Fruit fly (Drosophila melanogaster) whole organism, embryonic: ENCODE measurements around the gene Aasdh.

Source experiments
- ATbp ChIP-seq: fragments of 200-800 bp; sonication (Bioruptor generic); optimal IDR thresholded peaks from 2 replicates; lab custom pipeline; 2017; ENCODE audit warnings: missing biosample characterization, mild to moderate bottlenecking, missing genetic modification characterization, missing genetic modification reagents
- Atf6 ChIP-seq: fragments of 200-800 bp; sonication (Bioruptor generic); IDR thresholded peaks from 2 replicates; pipeline ENCODE4 v1.3.6; 2022; ENCODE audit warnings: missing biosample characterization, missing genetic modification characterization
- BEAF-32 ChIP-seq: fragments of 200-800 bp; sonication (Bioruptor generic); optimal IDR thresholded peaks from 3 replicates; lab custom pipeline; 2017; ENCODE audit warnings: missing biosample characterization, missing genetic modification characterization, mild to moderate bottlenecking, moderate library complexity, missing genetic modification reagents
- C15 ChIP-seq: fragments of 200-800 bp; sonication (Bioruptor generic); IDR thresholded peaks from 3 replicates; pipeline ENCODE4 v1.3.6; 2022; ENCODE audit warnings: missing biosample characterization, missing genetic modification characterization
- CG10209 ChIP-seq: fragments of 200-800 bp; sonication (Bioruptor generic); optimal IDR thresholded peaks from 3 replicates; lab custom pipeline; 2017; ENCODE audit warnings: missing biosample characterization, mild to moderate bottlenecking, missing genetic modification characterization, missing genetic modification reagents
- CG10565 ChIP-seq: fragments of 200-800 bp; sonication (Bioruptor generic); optimal IDR thresholded peaks from 3 replicates; lab custom pipeline; 2016; ENCODE audit warnings: missing biosample characterization, mild to moderate bottlenecking, missing genetic modification characterization
- CG10654 ChIP-seq: fragments of 200-800 bp; sonication (Bioruptor generic); optimal IDR thresholded peaks from 2 replicates; lab custom pipeline; 2016; ENCODE audit warnings: missing biosample characterization, missing genetic modification characterization
- CG11723 ChIP-seq: fragments of 200-800 bp; sonication (Bioruptor generic); optimal IDR thresholded peaks from 2 replicates; lab custom pipeline; 2017; ENCODE audit warnings: missing biosample characterization, mild to moderate bottlenecking, missing genetic modification characterization
- CG13296 ChIP-seq: fragments of 200-800 bp; sonication (Bioruptor generic); optimal IDR thresholded peaks from 3 replicates; lab custom pipeline; 2018; ENCODE audit warnings: missing biosample characterization, mild to moderate bottlenecking, missing genetic modification characterization
- CG15011 ChIP-seq: fragments of 200-800 bp; sonication (Bioruptor generic); optimal IDR thresholded peaks from 3 replicates; lab custom pipeline; 2018; ENCODE audit warnings: missing biosample characterization, mild to moderate bottlenecking, missing genetic modification characterization
- CG16863 ChIP-seq: fragments of 200-800 bp; sonication (Bioruptor generic); optimal IDR thresholded peaks from 3 replicates; lab custom pipeline; 2016; ENCODE audit warnings: missing biosample characterization, missing genetic modification characterization
- CG17612 ChIP-seq: fragments of 200-800 bp; sonication (Bioruptor generic); IDR thresholded peaks from 2 replicates; pipeline ENCODE4 v1.3.6; 2022; ENCODE audit warnings: missing biosample characterization, missing genetic modification characterization
- CG17802 ChIP-seq: fragments of 200-800 bp; sonication (Bioruptor generic); optimal IDR thresholded peaks from 2 replicates; lab custom pipeline; 2018; ENCODE audit warnings: missing biosample characterization, mild to moderate bottlenecking, missing genetic modification characterization, moderate library complexity
- CG17829 ChIP-seq: fragments of 200-800 bp; optimal IDR thresholded peaks from 2 replicates; lab custom pipeline; 2019; ENCODE audit warnings: missing biosample characterization, mild to moderate bottlenecking, missing genetic modification characterization, moderate library complexity
- CG18011 ChIP-seq: fragments of 200-800 bp; sonication (Bioruptor generic); optimal IDR thresholded peaks from 2 replicates; lab custom pipeline; 2017; ENCODE audit warnings: missing biosample characterization, missing genetic modification characterization, mild to moderate bottlenecking, moderate library complexity, missing genotype
- CG2678 ChIP-seq: fragments of 200-800 bp; sonication (Bioruptor generic); optimal IDR thresholded peaks from 3 replicates; lab custom pipeline; 2019; ENCODE audit warnings: missing biosample characterization, mild to moderate bottlenecking, missing genetic modification characterization, moderate library complexity
- CG33557 ChIP-seq: fragments of 200-800 bp; sonication (Bioruptor generic); optimal IDR thresholded peaks from 2 replicates; lab custom pipeline; 2019; ENCODE audit warnings: missing biosample characterization, mild to moderate bottlenecking, missing genetic modification characterization, moderate library complexity
- CG3838 ChIP-seq: fragments of 200-800 bp; sonication (Bioruptor generic); optimal IDR thresholded peaks from 3 replicates; lab custom pipeline; 2016; ENCODE audit warnings: missing biosample characterization, missing genetic modification characterization
- CG5245 ChIP-seq: fragments of 200-800 bp; sonication (Bioruptor generic); optimal IDR thresholded peaks from 3 replicates; lab custom pipeline; 2016; ENCODE audit warnings: missing biosample characterization, missing genetic modification characterization
- CG7372 ChIP-seq: fragments of 200-800 bp; sonication (Bioruptor generic); IDR thresholded peaks from 2 replicates; pipeline ENCODE4 v1.3.6; 2022; ENCODE audit warnings: missing biosample characterization, missing genetic modification characterization
- CG7786 ChIP-seq: fragments of 200-800 bp; sonication (Bioruptor generic); optimal IDR thresholded peaks from 2 replicates; lab custom pipeline; 2016; ENCODE audit warnings: missing biosample characterization, missing genetic modification characterization
- CG7839 ChIP-seq: fragments of 200-800 bp; sonication (Bioruptor generic); optimal IDR thresholded peaks from 3 replicates; lab custom pipeline; 2018; ENCODE audit warnings: missing biosample characterization, mild to moderate bottlenecking, missing genetic modification characterization, moderate library complexity
- CG8089 ChIP-seq: fragments of 200-800 bp; sonication (Bioruptor generic); optimal IDR thresholded peaks from 3 replicates; lab custom pipeline; 2016; ENCODE audit warnings: missing biosample characterization, missing genetic modification characterization
- CG8924 ChIP-seq: fragments of 200-800 bp; optimal IDR thresholded peaks from 3 replicates; lab custom pipeline; 2019; ENCODE audit warnings: missing biosample characterization, mild to moderate bottlenecking, missing genetic modification characterization, moderate library complexity
- CG9609 ChIP-seq: fragments of 200-800 bp; sonication (Bioruptor generic); optimal IDR thresholded peaks from 3 replicates; lab custom pipeline; 2016; ENCODE audit warnings: missing biosample characterization, missing genetic modification characterization
- ERR ChIP-seq: fragments of 200-800 bp; sonication (Bioruptor generic); optimal IDR thresholded peaks from 2 replicates; lab custom pipeline; 2016; ENCODE audit warnings: missing biosample characterization, missing genetic modification characterization
- H2.0 ChIP-seq: fragments of 200-800 bp; sonication (Bioruptor generic); IDR thresholded peaks from 2 replicates; pipeline ENCODE4 v1.3.6; 2022; ENCODE audit warnings: missing biosample characterization, missing genetic modification characterization
- HmgZ ChIP-seq: fragments of 200-800 bp; sonication (Bioruptor generic); optimal IDR thresholded peaks from 2 replicates; lab custom pipeline; 2018; ENCODE audit warnings: missing biosample characterization, mild to moderate bottlenecking, missing genetic modification characterization
- Med ChIP-seq: fragments of 200-800 bp; sonication (Bioruptor generic); peaks from one replicate; lab custom pipeline; 2016; ENCODE audit warnings: missing biosample characterization, missing genetic modification characterization, mild to moderate bottlenecking, inconsistent platforms, moderate library complexity
- Meics ChIP-seq: fragments of 200-800 bp; sonication (Bioruptor generic); optimal IDR thresholded peaks from 2 replicates; lab custom pipeline; 2017; ENCODE audit warnings: missing biosample characterization, mild to moderate bottlenecking, missing genetic modification characterization
- amos ChIP-seq: fragments of 200-800 bp; sonication (Bioruptor generic); IDR thresholded peaks from 2 replicates; pipeline ENCODE4 v1.3.6; 2022; ENCODE audit warnings: missing biosample characterization, missing genetic modification characterization; ENCODE audit not compliant: partially characterized antibody
- bigmax ChIP-seq: fragments of 200-800 bp; sonication (Bioruptor generic); optimal IDR thresholded peaks from 2 replicates; lab custom pipeline; 2018; ENCODE audit warnings: missing biosample characterization, mild to moderate bottlenecking, missing genetic modification characterization
- br ChIP-seq: fragments of >200 bp; optimal IDR thresholded peaks from 2 replicates; lab custom pipeline; 2017
- cad ChIP-seq: fragments of >200 bp; optimal IDR thresholded peaks from 2 replicates; lab custom pipeline; 2017; ENCODE audit warnings: missing biosample characterization, missing genetic modification characterization
- chif ChIP-seq, 2 experiments: fragments of 200-800 bp; sonication (Bioruptor generic); optimal IDR thresholded peaks; 3 replicates each; lab custom pipeline; 2016; ENCODE audit warnings: missing biosample characterization in 2 of 2, missing genetic modification characterization in 2 of 2
- dmrt99B ChIP-seq: fragments of 200-800 bp; sonication (Bioruptor generic); optimal IDR thresholded peaks from 2 replicates; lab custom pipeline; 2018; ENCODE audit warnings: missing biosample characterization, mild to moderate bottlenecking, missing genetic modification characterization, moderate library complexity
- ewg ChIP-seq: fragments of 200-800 bp; sonication (Bioruptor generic); optimal IDR thresholded peaks from 3 replicates; lab custom pipeline; 2017; ENCODE audit warnings: mild to moderate bottlenecking, missing biosample characterization, missing genetic modification reagents, missing genetic modification characterization
- eyg ChIP-seq: fragments of 200-800 bp; sonication (Bioruptor generic); optimal IDR thresholded peaks from 3 replicates; lab custom pipeline; 2016; ENCODE audit warnings: missing biosample characterization, missing genetic modification characterization
- gcm ChIP-seq: fragments of 200-800 bp; sonication (Bioruptor generic); optimal IDR thresholded peaks from 2 replicates; lab custom pipeline; 2019; ENCODE audit warnings: missing biosample characterization, mild to moderate bottlenecking, missing genetic modification characterization, moderate library complexity
- hbn ChIP-seq: fragments of 200-800 bp; sonication (Bioruptor generic); IDR thresholded peaks from 2 replicates; pipeline ENCODE4 v1.3.6; 2022; ENCODE audit warnings: missing biosample characterization, missing genetic modification characterization; ENCODE audit not compliant: partially characterized antibody
- onecut ChIP-seq: fragments of 200-800 bp; sonication (Bioruptor generic); IDR thresholded peaks from 2 replicates; pipeline ENCODE4 v1.3.6; 2022; ENCODE audit warnings: missing biosample characterization, missing genetic modification characterization
- otp ChIP-seq: fragments of 200-800 bp; sonication (Bioruptor generic); IDR thresholded peaks from 3 replicates; pipeline ENCODE4, ENCODE4 v1.3.6; 2022; ENCODE audit warnings: missing biosample characterization, missing genetic modification characterization
- pan ChIP-seq, 4 experiments: fragments of >200 bp in 3 of 4; fragments of 200-800 bp in 1 of 4; sonication (Bioruptor generic) in 1 of 4; optimal IDR thresholded peaks in 3 of 4; IDR thresholded peaks in 1 of 4; 2 replicates each; pipeline versions ENCODE4 v1.3.6 to Lab custom; 2017 to 2022; ENCODE audit warnings: missing biosample characterization in 2 of 4, missing genetic modification characterization in 2 of 4, mixed read lengths in 1 of 4
- pzg ChIP-seq: fragments of 200-800 bp; sonication (Bioruptor generic); optimal IDR thresholded peaks from 3 replicates; lab custom pipeline; 2018; ENCODE audit warnings: missing biosample characterization, mild to moderate bottlenecking, missing genetic modification characterization, moderate library complexity
- sob ChIP-seq: fragments of 200-800 bp; sonication (Bioruptor generic); IDR thresholded peaks from 2 replicates; pipeline ENCODE4 v1.3.6; 2022; ENCODE audit warnings: missing biosample characterization, missing genetic modification characterization
- tll ChIP-seq, 2 experiments: fragments of 200-800 bp in 1 of 2; fragments of >200 bp in 1 of 2; sonication (Bioruptor generic) in 1 of 2; optimal IDR thresholded peaks; 2 replicates each; lab custom pipeline; 2017 to 2019; ENCODE audit warnings: missing biosample characterization in 2 of 2, missing genetic modification characterization in 2 of 2, mild to moderate bottlenecking in 1 of 2, moderate library complexity in 1 of 2
- tx ChIP-seq: fragments of 200-800 bp; sonication (Bioruptor generic); optimal IDR thresholded peaks from 2 replicates; lab custom pipeline; 2016; ENCODE audit warnings: missing biosample characterization, missing genetic modification characterization

Gene Aasdh

DNA sequence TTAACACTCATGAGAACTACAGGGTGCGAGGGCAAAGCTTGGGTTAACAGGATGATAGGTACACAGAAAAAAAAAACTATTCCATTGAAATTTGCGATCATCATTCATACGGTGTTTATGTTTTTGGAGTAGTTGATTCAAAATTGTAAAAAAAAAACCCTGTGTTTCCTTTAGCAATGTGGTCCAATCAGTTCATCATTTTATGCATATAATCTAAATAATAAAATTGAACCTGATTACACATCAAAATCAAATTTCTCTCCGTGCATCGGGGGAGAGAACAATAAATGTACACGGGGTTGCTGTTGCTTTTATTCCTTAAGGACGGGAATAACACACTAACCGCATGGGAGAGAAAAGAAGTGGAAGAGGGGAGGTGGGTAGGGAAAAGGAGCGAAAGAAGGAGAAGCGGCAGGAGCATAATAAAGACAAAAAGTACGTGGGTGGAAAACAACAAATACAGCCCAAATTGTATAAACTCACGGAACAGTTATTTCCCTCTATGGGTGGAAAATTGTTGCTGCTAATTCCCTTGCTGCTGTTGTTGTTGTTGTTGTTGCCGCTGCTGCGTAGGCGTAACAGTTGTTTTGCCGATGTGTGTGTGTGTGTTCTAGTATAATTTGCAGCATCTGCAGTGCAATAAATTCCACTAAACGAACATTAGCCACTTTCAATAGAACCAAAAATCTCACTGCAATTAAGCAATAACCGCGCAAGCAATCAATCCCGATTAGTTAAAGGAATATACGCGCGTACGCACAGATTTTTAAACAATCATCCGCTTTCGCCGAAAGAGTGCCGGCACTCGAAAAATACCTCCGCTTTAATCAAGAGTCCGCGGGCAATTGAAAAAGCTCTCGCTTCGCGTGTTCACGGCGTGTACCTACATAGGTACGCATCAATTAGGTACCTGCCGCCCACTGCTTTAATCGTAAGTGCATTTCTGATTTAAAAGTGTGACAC, 14.0 kb upstream of the Aasdh start, which contains the start of gene Agpat2 (continued):
- TF ChIP-seq CG8924 (peak; percentile 84), CG5245 (GFP tag; lab: Kevin White, UChicago) (peak; percentile 67), CG17612 (no peak; the same call in 1 of the 2 replicates), dmrt99B (peak; percentile 93), tx (GFP tag; lab: Kevin White, UChicago) (peak; percentile 75), CG17829 (peak; percentile 79), onecut (GFP tag; lab: Robert Waterston, UW) (peak; percentile 72), cad (GFP tag; lab: Kevin White, UChicago) (no peak), chif (GFP tag; optimal IDR thresholded peaks at IDR 0.05; lab: Kevin White, UChicago) (peak; percentile 75 to 85), otp (peak; percentile 71; the same call in 2 of the 3 replicates), bigmax (no peak), tll (GFP tag; optimal IDR thresholded peaks at IDR 0.05; lab: Kevin White, UChicago) (no peak), CG10654 (GFP tag; lab: Kevin White, UChicago) (peak; percentile 82), br (no peak), ewg (peak; percentile 76), C15 (GFP tag; lab: Robert Waterston, UW) (0 out of 3 replicates have a peak, but pooled peaks have one; percentile 30), CG15011 (GFP tag; lab: Kevin White, UChicago) (peak; percentile 59), pzg (GFP tag; lab: Kevin White, UChicago) (no peak), CG3838 (GFP tag; lab: Kevin White, UChicago) (peak; percentile 55), ERR (peak; percentile 74), CG16863 (GFP tag; lab: Kevin White, UChicago) (peak; percentile 80), CG18011 (GFP tag; lab: Kevin White, UChicago) (peak; percentile 49), Med (peak; percentile 94), sob (GFP tag; lab: Robert Waterston, UW) (peak; percentile 76), CG17802 (tag; lab: Kevin White, UChicago) (peak; percentile 28), CG11723 (peak; percentile 64), CG7372 (GFP tag; lab: Robert Waterston, UW) (peak; percentile 41; the same call in 1 of the 2 replicates), CG2678 (tag; lab: Kevin White, UChicago) (peak; percentile 92), HmgZ (tag; lab: Kevin White, UChicago) (peak; percentile 61), CG10565 (GFP tag; lab: Kevin White, UChicago) (peak; percentile 42), CG7839 (tag; lab: Kevin White, UChicago) (peak; percentile 90), CG8089 (GFP tag; lab: Kevin White, UChicago) (peak; percentile 77), H2.0 (GFP tag; lab: Robert Waterston, UW) (peak; percentile 63), ATbp (peak; percentile 82), hbn (GFP tag; lab: Robert Waterston, UW) (no peak), amos (GFP tag; lab: Robert Waterston, UW) (peak; percentile 5; the same call in 1 of the 2 replicates), BEAF-32 (GFP tag; lab: Kevin White, UChicago) (no peak), eyg (peak; percentile 61), CG9609 (GFP tag; lab: Kevin White, UChicago) (peak; percentile 76), Atf6 (GFP tag; lab: Robert Waterston, UW) (peak; percentile 73), CG10209 (GFP tag; lab: Kevin White, UChicago) (peak; percentile 83), pan (optimal IDR thresholded peaks at IDR 0.05; lab: Kevin White, UChicago) (no peak), pan (GFP tag; optimal IDR thresholded peaks at IDR 0.05 in 1 of 2, IDR thresholded peaks at IDR 0.05 in 1 of 2) (peak in 1 of 2 experiments; percentile 86), CG33557 (GFP tag; lab: Kevin White, UChicago) (peak; percentile 65), gcm (GFP tag; lab: Kevin White, UChicago) (peak; percentile 83), CG13296 (GFP tag; lab: Kevin White, UChicago) (peak; percentile 68), Meics (GFP tag; lab: Kevin White, UChicago) (peak; percentile 85), CG7786 (GFP tag; lab: Kevin White, UChicago) (peak; percentile 80)
